Worm (Caenorhabditis elegans): Measurements from ENCODE around the gene inx-11.
A peak's percentile ranks its signal among the peaks of the same experiment; 100 is the strongest.

The inx-11 gene

ce11 chrV:12528919-12529318 is 41.9 kb downstream of the inx-11 start (continued):
- TF ChIP-seq tlp-1 (tag; optimal IDR thresholded peaks at IDR 0.05) = no peak
- TF ChIP-seq alr-1 (tag; optimal IDR thresholded peaks at IDR 0.05; ENCODE audit: borderline replicate concordance) = no peak
- no peak for TF ChIP-seq zip-4 (GFP tag; optimal IDR thresholded peaks at IDR 0.05)
- TF ChIP-seq unc-98 (GFP tag; IDR thresholded peaks at IDR 0.05) = no peak
- no peak for TF ChIP-seq C16A3.4 (tag; optimal IDR thresholded peaks at IDR 0.05)
- peak; percentile 7; the same call in 1 of the 2 replicates for TF ChIP-seq isw-1 (GFP tag; IDR thresholded peaks at IDR 0.05)
- peak; percentile 60 to 70 for TF ChIP-seq lsy-2 (tag; optimal IDR thresholded peaks at IDR 0.05)
- TF ChIP-seq lin-15B (tag; optimal IDR thresholded peaks at IDR 0.05) = no peak
- TF ChIP-seq xbp-1 (tag; optimal IDR thresholded peaks at IDR 0.05) = peak; percentile 26
- no peak for TF ChIP-seq egl-13 (tag; optimal IDR thresholded peaks at IDR 0.05)
- TF ChIP-seq unc-86 (tag; optimal IDR thresholded peaks at IDR 0.05) = no peak
- TF ChIP-seq fkh-8 (tag; optimal IDR thresholded peaks at IDR 0.05) = peak; percentile 12
- TF ChIP-seq nhr-12 (tag; optimal IDR thresholded peaks at IDR 0.05) = no peak
- TF ChIP-seq pag-3 (tag; optimal IDR thresholded peaks at IDR 0.05; ENCODE audit: borderline replicate concordance, insufficient read depth) = peak; percentile 88
- peak in 1 of 3 experiments; percentile 48 for TF ChIP-seq ceh-82 (tag; optimal IDR thresholded peaks at IDR 0.05)
- TF ChIP-seq mef-2 (tag; optimal IDR thresholded peaks at IDR 0.05) = peak; percentile 25
- TF ChIP-seq nhr-76 (tag; optimal IDR thresholded peaks at IDR 0.05) = no peak
- TF ChIP-seq rnt-1 (tag; optimal IDR thresholded peaks at IDR 0.05) = peak; percentile 36
- TF ChIP-seq sup-37 (GFP tag; optimal IDR thresholded peaks at IDR 0.05) = no peak
- TF ChIP-seq nhr-237 (tag; optimal IDR thresholded peaks at IDR 0.05) = peak; percentile 27
- peak; percentile 13 for TF ChIP-seq elt-2 (tag; optimal IDR thresholded peaks at IDR 0.05)
- no peak for TF ChIP-seq unc-62 (GFP tag; optimal IDR thresholded peaks at IDR 0.05)
- TF ChIP-seq F16B12.6 (tag; optimal IDR thresholded peaks at IDR 0.05) = no peak
- TF ChIP-seq tbx-2 (tag; optimal IDR thresholded peaks at IDR 0.05) = peak; percentile 50
- no peak for TF ChIP-seq elt-3 (tag; optimal IDR thresholded peaks at IDR 0.05)
- TF ChIP-seq lin-35 (GFP tag; optimal IDR thresholded peaks at IDR 0.05) = peak in 1 of 2 experiments; percentile 31
- no peak for TF ChIP-seq C04F5.9 (tag; optimal IDR thresholded peaks at IDR 0.05)
- TF ChIP-seq nhr-28 (tag; optimal IDR thresholded peaks at IDR 0.05) = no peak
- TF ChIP-seq pax-3 (tag; optimal IDR thresholded peaks at IDR 0.05) = no peak
- no peak for TF ChIP-seq ceh-90 (tag; optimal IDR thresholded peaks at IDR 0.05)
- TF ChIP-seq blmp-1 (tag; optimal IDR thresholded peaks at IDR 0.05) = peak; percentile 9
- TF ChIP-seq jun-1 (tag; optimal IDR thresholded peaks at IDR 0.05) = no peak
- TF ChIP-seq snpc-4 (tag; optimal IDR thresholded peaks at IDR 0.05) = no peak
- no peak for TF ChIP-seq ceh-63 (GFP tag; optimal IDR thresholded peaks at IDR 0.05)
- TF ChIP-seq nhr-19 (GFP tag; conservative IDR thresholded peaks at IDR 0.05) = peak; percentile 43
- no peak for TF ChIP-seq mdl-1 (tag; optimal IDR thresholded peaks at IDR 0.05)
- TF ChIP-seq hlh-17 (GFP tag; optimal IDR thresholded peaks at IDR 0.05; ENCODE audit: borderline replicate concordance) = no peak
- TF ChIP-seq nhr-84 (tag; optimal IDR thresholded peaks at IDR 0.05) = no peak
- TF ChIP-seq ztf-11 (tag; optimal IDR thresholded peaks at IDR 0.05) = no peak
- 0 out of 2 replicates have a peak, but pooled peaks have one; percentile 26 for TF ChIP-seq grh-1 (GFP tag; IDR thresholded peaks at IDR 0.05)
- no peak for TF ChIP-seq hpl-2 (GFP tag; optimal IDR thresholded peaks at IDR 0.05)
- TF ChIP-seq fkh-4 (tag; optimal IDR thresholded peaks at IDR 0.05; ENCODE audit: borderline replicate concordance) = no peak
- peak; percentile 69 for TF ChIP-seq snu-23 (GFP tag; optimal IDR thresholded peaks at IDR 0.05)
- peak; percentile 54 for TF ChIP-seq nhr-47 (tag; optimal IDR thresholded peaks at IDR 0.05)
- TF ChIP-seq unc-30 (tag; optimal IDR thresholded peaks at IDR 0.05) = no peak
- no peak for TF ChIP-seq efl-3 (GFP tag; optimal IDR thresholded peaks at IDR 0.05)
- peak; percentile 72 for TF ChIP-seq mep-1 (tag; optimal IDR thresholded peaks at IDR 0.05)
- TF ChIP-seq C34B4.2 (tag; optimal IDR thresholded peaks at IDR 0.05) = no peak
- no peak for TF ChIP-seq aly-2 (tag; optimal IDR thresholded peaks at IDR 0.05)
- peak in 1 of 3 experiments; percentile 39 for TF ChIP-seq dpl-1 (GFP tag; optimal IDR thresholded peaks at IDR 0.05)
- TF ChIP-seq aha-1 (tag; optimal IDR thresholded peaks at IDR 0.05) = no peak
- no peak for TF ChIP-seq lir-3 (tag; optimal IDR thresholded peaks at IDR 0.05; ENCODE audit: poor library complexity)
- TF ChIP-seq fos-1 (tag; optimal IDR thresholded peaks at IDR 0.05) = no peak

Data from whole organism, L1 larva.